Worm (Caenorhabditis elegans) whole organism, midembryonic: Measurements from ENCODE around the gene F07G11.4.

Source experiments
- T22C8.4 ChIP-seq: fragments of 200-800 bp; sonication (Bioruptor generic); IDR thresholded peaks from 2 replicates; pipeline ENCODE4 v1.3.6; 2022; ENCODE audit warnings: missing genetic modification characterization, missing compliant biosample characterization
- cog-1 ChIP-seq: sonication (generic microtip); optimal IDR thresholded peaks from 2 replicates; lab custom pipeline; 2016; ENCODE audit warnings: missing genetic modification characterization, missing compliant biosample characterization
- flt-1 ChIP-seq: fragments of 200-800 bp; sonication (Bioruptor generic); IDR thresholded peaks from 2 replicates; pipeline ENCODE4 v1.3.6; 2022; ENCODE audit warnings: missing genetic modification characterization, missing compliant biosample characterization
- klf-2 ChIP-seq: fragments of 200-800 bp; sonication (Bioruptor generic); conservative IDR thresholded peaks from 2 replicates; pipeline ENCODE4 v1.3.6; 2022; ENCODE audit warnings: missing genetic modification reagents, missing genetic modification characterization, missing compliant biosample characterization
- ref-1 ChIP-seq: fragments of 200-800 bp; sonication (Bioruptor generic); conservative IDR thresholded peaks from 2 replicates; pipeline ENCODE4 v1.3.6; 2022; ENCODE audit warnings: missing genetic modification reagents, missing genetic modification characterization, missing compliant biosample characterization
- ztf-23 ChIP-seq: fragments of 200-800 bp; sonication (Bioruptor generic); IDR thresholded peaks from 2 replicates; pipeline ENCODE4 v1.3.6; 2022; ENCODE audit warnings: missing genetic modification reagents, missing genetic modification characterization, missing compliant biosample characterization
- ztf-29 ChIP-seq: fragments of 200-800 bp; sonication (Bioruptor generic); IDR thresholded peaks from 2 replicates; pipeline ENCODE4 v1.3.6; 2022; ENCODE audit warnings: missing genetic modification reagents, missing genetic modification characterization, missing compliant biosample characterization

DNA sequence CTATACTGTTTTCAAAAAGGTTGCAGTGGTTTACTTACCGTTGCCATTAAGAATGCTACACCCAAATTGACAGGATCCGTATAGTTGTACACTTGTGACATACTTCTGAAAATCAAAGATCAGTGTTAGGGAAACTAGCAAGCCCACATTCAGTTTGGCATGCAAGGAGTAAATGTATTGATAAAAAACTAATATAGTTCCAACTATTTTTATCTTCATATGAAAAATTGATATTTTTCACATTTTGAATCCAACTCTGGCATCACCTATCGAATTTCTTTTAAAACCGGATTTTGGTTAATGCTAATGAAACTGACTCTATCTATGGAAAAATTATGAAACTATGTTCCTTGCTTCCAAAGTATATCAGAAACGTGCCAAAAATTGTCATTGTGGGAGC, 30.1 kb upstream of the F07G11.4 start, which contains the start of gene srx-92:
- no peak for TF ChIP-seq T22C8.4 (GFP tag; lab: Robert Waterston, UW)
- no peak for TF ChIP-seq ztf-29 (GFP tag; lab: Robert Waterston, UW)
- no peak for TF ChIP-seq klf-2 (GFP tag; lab: Robert Waterston, UW)
- no peak for TF ChIP-seq flt-1 (GFP tag; lab: Robert Waterston, UW)
- TF ChIP-seq ref-1 (GFP tag; lab: Robert Waterston, UW) = no peak
- no peak for TF ChIP-seq cog-1 (tag; lab: Kevin White, UChicago)
- no peak for TF ChIP-seq ztf-23 (GFP tag; lab: Robert Waterston, UW)
